Worm (Caenorhabditis elegans) whole organism, L4 larva: ENCODE data around the gene F44E5.5.

ENCODE experiments used
- D1046.2 ChIP-seq: fragments of 200-800 bp; sonication (Bioruptor generic); IDR thresholded peaks from 2 replicates; pipeline ENCODE4 v1.3.6; 2022; ENCODE audit warnings: missing genetic modification characterization, missing compliant biosample characterization
- F10B5.3 ChIP-seq: sonication (generic microtip); optimal IDR thresholded peaks from 2 replicates; lab custom pipeline; 2016; ENCODE audit warnings: mild to moderate bottlenecking, missing genetic modification characterization, missing compliant biosample characterization
- F37D6.2 ChIP-seq: sonication (generic microtip); optimal IDR thresholded peaks from 2 replicates; lab custom pipeline; 2016; ENCODE audit warnings: mild to moderate bottlenecking, missing genetic modification characterization, missing compliant biosample characterization
- T26A8.4 ChIP-seq: fragments of 200-800 bp; sonication (Bioruptor generic); IDR thresholded peaks from 2 replicates; pipeline ENCODE4 v1.3.6; 2022; ENCODE audit warnings: missing genetic modification characterization, missing compliant biosample characterization
- ZK337.2 ChIP-seq: fragments of 200-800 bp; sonication (Bioruptor generic); IDR thresholded peaks from 2 replicates; pipeline ENCODE4 v1.3.6; 2022; ENCODE audit warnings: missing genetic modification reagents, missing genetic modification characterization, missing compliant biosample characterization
- aha-1 ChIP-seq: fragments of 150-350 bp; peaks from one replicate; lab custom pipeline; 2014; ENCODE audit warnings: missing biosample characterization, missing genetic modification characterization
- ceh-20 ChIP-seq: fragments of 200-800 bp; sonication (Bioruptor generic); IDR thresholded peaks from 2 replicates; pipeline ENCODE4 v1.3.6; 2022; ENCODE audit warnings: missing genetic modification reagents, missing genetic modification characterization, missing compliant biosample characterization
- ceh-82 ChIP-seq: sonication (generic microtip); optimal IDR thresholded peaks from 2 replicates; lab custom pipeline; 2017; ENCODE audit warnings: missing biosample characterization, missing genetic modification characterization
- ces-1 ChIP-seq: fragments of 150-350 bp; sonication (generic microtip); optimal IDR thresholded peaks from 4 replicates; lab custom pipeline; 2014; ENCODE audit warnings: missing biosample characterization, missing genetic modification reagents, missing genetic modification characterization
- dmd-6 ChIP-seq: fragments of 200-800 bp; sonication (Bioruptor generic); IDR thresholded peaks from 2 replicates; pipeline ENCODE4 v1.3.6; 2022; ENCODE audit warnings: missing genetic modification reagents, missing genetic modification characterization, missing compliant biosample characterization
- hlh-11 ChIP-seq: fragments of 200-800 bp; sonication (Bioruptor generic); optimal IDR thresholded peaks from 2 replicates; lab custom pipeline; 2018; ENCODE audit warnings: mild to moderate bottlenecking, missing genetic modification characterization, missing compliant biosample characterization
- hmg-1.1 ChIP-seq: fragments of 200-800 bp; sonication (Bioruptor generic); IDR thresholded peaks from 2 replicates; pipeline ENCODE4 v1.3.6; 2022; ENCODE audit warnings: missing genetic modification reagents, missing genetic modification characterization, missing compliant biosample characterization
- lin-13 ChIP-seq: fragments of 150-350 bp; optimal IDR thresholded peaks from 2 replicates; lab custom pipeline; 2014; ENCODE audit warnings: missing biosample characterization, missing genetic modification reagents, missing genetic modification characterization
- lin-39 ChIP-seq: fragments of 150-350 bp; optimal IDR thresholded peaks from 2 replicates; lab custom pipeline; 2014; ENCODE audit warnings: missing biosample characterization, missing genetic modification reagents, missing genetic modification characterization
- lsy-2 ChIP-seq, 2 experiments: fragments of 150-350 bp in 1 of 2; sonication (generic microtip) in 1 of 2; optimal IDR thresholded peaks; 2 replicates each; lab custom pipeline; 2014 to 2017; ENCODE audit warnings: missing biosample characterization in 2 of 2, missing genetic modification characterization in 2 of 2
- mdl-1 ChIP-seq, 2 experiments: fragments of 150-350 bp in 1 of 2; sonication (generic microtip) in 1 of 2; optimal IDR thresholded peaks; 2 replicates each; lab custom pipeline; 2014 to 2017; ENCODE audit warnings: missing biosample characterization in 2 of 2, missing genetic modification characterization in 2 of 2
- mep-1 ChIP-seq: fragments of 150-350 bp; sonication (generic microtip); optimal IDR thresholded peaks from 3 replicates; lab custom pipeline; 2014; ENCODE audit warnings: missing biosample characterization, missing genetic modification characterization
- nhr-111 ChIP-seq: fragments of 200-800 bp; sonication (Bioruptor generic); optimal IDR thresholded peaks from 2 replicates; lab custom pipeline; 2018; ENCODE audit warnings: mild to moderate bottlenecking, missing genetic modification characterization, missing compliant biosample characterization
- nhr-25 ChIP-seq: sonication (generic microtip); optimal IDR thresholded peaks from 2 replicates; lab custom pipeline; 2017; ENCODE audit warnings: missing genetic modification characterization, mild to moderate bottlenecking, missing compliant biosample characterization, antibody characterized with exemption, moderate library complexity, borderline replicate concordance; ENCODE audit not compliant: insufficient read depth
- nhr-28 ChIP-seq: fragments of 150-350 bp; optimal IDR thresholded peaks from 2 replicates; lab custom pipeline; 2014; ENCODE audit warnings: missing biosample characterization, missing genetic modification characterization
- pqm-1 ChIP-seq: sonication (generic microtip); optimal IDR thresholded peaks from 2 replicates; lab custom pipeline; 2017; ENCODE audit warnings: missing biosample characterization, missing genetic modification characterization
- set-16 ChIP-seq: fragments of 200-800 bp; sonication (Bioruptor generic); IDR thresholded peaks from 2 replicates; pipeline ENCODE4 v1.3.6; 2022; ENCODE audit warnings: missing genetic modification reagents, missing genetic modification characterization, missing compliant biosample characterization
- snpc-1.2 ChIP-seq: fragments of 200-800 bp; sonication (Bioruptor generic); IDR thresholded peaks from 2 replicates; pipeline ENCODE4 v1.3.6; 2022; ENCODE audit warnings: missing genetic modification reagents, missing genetic modification characterization, missing compliant biosample characterization
- unc-39 ChIP-seq: sonication (generic microtip); optimal IDR thresholded peaks from 2 replicates; lab custom pipeline; 2017; ENCODE audit warnings: missing biosample characterization, missing genetic modification characterization
- zfp-3 ChIP-seq: fragments of 200-800 bp; sonication (Bioruptor generic); conservative IDR thresholded peaks from 2 replicates; pipeline ENCODE4 v1.3.6; 2022; ENCODE audit warnings: missing genetic modification reagents, missing genetic modification characterization, missing compliant biosample characterization
- zip-2 ChIP-seq: fragments of 150-350 bp; optimal IDR thresholded peaks from 2 replicates; lab custom pipeline; 2014; ENCODE audit warnings: missing biosample characterization, missing genetic modification characterization

F44E5.5 gene

DNA sequence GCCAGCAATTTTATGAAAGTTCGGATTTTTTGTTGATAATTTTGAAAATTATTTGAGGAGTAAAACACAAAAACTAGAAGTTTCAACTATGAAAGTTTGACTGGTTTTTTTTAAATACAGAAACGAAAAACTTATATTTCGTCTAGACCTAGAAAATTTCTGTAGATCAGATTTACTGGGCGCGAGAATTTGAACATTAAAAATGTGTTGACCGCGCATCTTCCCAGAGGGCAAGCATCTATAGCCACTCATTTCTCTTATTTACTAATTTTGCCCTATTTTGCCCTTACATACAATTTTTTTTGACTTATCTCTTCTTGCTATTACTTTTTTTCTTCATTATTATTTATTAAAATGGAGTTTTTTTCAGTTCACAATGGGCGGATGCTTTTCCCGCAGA lies 49.5 kb downstream of the F44E5.5 start, which contains the start of gene F43G6.10:
Gene F43G6.10, plus strand, starts transcription at position 371 of the 400 bp plus-strand sequence.
- TF ChIP-seq mdl-1 (tag; optimal IDR thresholded peaks at IDR 0.05; lab: Kevin White, UChicago): no peak
- TF ChIP-seq zfp-3 (GFP tag; lab: Robert Waterston, UW): no peak
- no peak for TF ChIP-seq aha-1 (tag; lab: Kevin White, UChicago)
- TF ChIP-seq zip-2 (tag; lab: Kevin White, UChicago): no peak
- no peak for TF ChIP-seq F37D6.2 (tag; lab: Kevin White, UChicago)
- TF ChIP-seq snpc-1.2 (GFP tag; lab: Robert Waterston, UW): no peak
- no peak for TF ChIP-seq F10B5.3 (tag; lab: Kevin White, UChicago)
- no peak for TF ChIP-seq lin-13 (GFP tag; lab: Kevin White, UChicago)
- no peak for TF ChIP-seq nhr-28 (tag; lab: Kevin White, UChicago)
- TF ChIP-seq ces-1 (GFP tag; lab: Kevin White, UChicago): no peak
- no peak for TF ChIP-seq pqm-1 (tag; lab: Kevin White, UChicago)
- no peak for TF ChIP-seq ceh-82
- no peak for TF ChIP-seq dmd-6 (GFP tag; lab: Robert Waterston, UW)
- no peak for TF ChIP-seq nhr-25
- TF ChIP-seq ZK337.2 (GFP tag; lab: Robert Waterston, UW): no peak
- TF ChIP-seq unc-39: no peak

- TF ChIP-seq hlh-11 (no peak), ceh-20 (no peak), nhr-28 (tag; lab: Kevin White, UChicago) (no peak), lsy-2 (tag; optimal IDR thresholded peaks at IDR 0.05; lab: Kevin White, UChicago) (no peak), hmg-1.1 (GFP tag; lab: Robert Waterston, UW) (no peak), D1046.2 (no peak), mep-1 (tag; lab: Kevin White, UChicago) (no peak), nhr-111 (GFP tag; lab: Kevin White, UChicago) (no peak), T26A8.4 (GFP tag; lab: Robert Waterston, UW) (no peak), F10B5.3 (tag; lab: Kevin White, UChicago) (no peak)
Observed at ce11 chrII:11810436-11810835, 51.0 kb downstream of the F44E5.5 start, which contains the start of gene F43G6.7. Gene F43G6.7, plus strand, starts transcription at chrII:11810790.

DNA sequence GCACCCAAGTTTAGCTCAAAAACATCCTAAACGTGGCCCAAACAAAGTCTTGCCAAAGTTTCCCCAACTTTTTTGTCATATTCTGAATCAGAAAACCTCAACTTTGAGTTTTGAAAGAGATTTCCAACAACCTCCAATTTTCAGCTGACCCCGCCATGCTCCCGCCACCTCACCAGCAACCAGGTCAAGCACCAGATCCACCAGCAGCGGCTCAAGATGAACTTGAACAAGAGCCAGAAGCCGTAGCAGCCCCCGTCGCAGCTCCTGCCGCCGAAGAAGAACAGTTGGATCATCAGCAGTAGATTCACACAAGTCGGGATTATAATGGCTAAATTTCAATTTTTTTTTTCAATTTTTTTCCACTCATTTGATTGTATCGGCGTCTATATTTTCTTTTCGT lies 51.8 kb downstream of the F44E5.5 start:
- TF ChIP-seq set-16 (peak; percentile 71), lin-39 (tag; lab: Kevin White, UChicago) (no peak)
